Worm (Caenorhabditis elegans): ENCODE data around the gene F41C6.7.

The F41C6.7 gene

ce11 chrX:6905581-6905980 lies 20.5 kb upstream of the F41C6.7 start (continued):
- peak; percentile 55 for TF ChIP-seq nhr-77 (tag; optimal IDR thresholded peaks at IDR 0.05)
- TF ChIP-seq nhr-102 (tag; optimal IDR thresholded peaks at IDR 0.05): peak; percentile 8
- no peak for TF ChIP-seq unc-62 (GFP tag; optimal IDR thresholded peaks at IDR 0.05 in 1 of 2)
- TF ChIP-seq unc-62 (tag; optimal IDR thresholded peaks at IDR 0.05): no peak
- TF ChIP-seq ztf-7 (tag; optimal IDR thresholded peaks at IDR 0.05): peak; percentile 61
- TF ChIP-seq pqm-1 (tag; optimal IDR thresholded peaks at IDR 0.05): peak; percentile 88
- no peak for TF ChIP-seq F44E2.7 (GFP tag; IDR thresholded peaks at IDR 0.05)
- TF ChIP-seq hlh-30 (tag; optimal IDR thresholded peaks at IDR 0.05; ENCODE audit: insufficient read depth): peak; percentile 25
- TF ChIP-seq lin-1 (GFP tag; IDR thresholded peaks at IDR 0.05): 0 out of 2 replicates have a peak, but pooled peaks have one; percentile 13
- TF ChIP-seq mxl-3 (GFP tag; optimal IDR thresholded peaks at IDR 0.05): no peak
- peak; percentile 86 for TF ChIP-seq dve-1 (tag; optimal IDR thresholded peaks at IDR 0.05; ENCODE audit: insufficient read depth)
- no peak for TF ChIP-seq daf-16 (GFP tag; optimal IDR thresholded peaks at IDR 0.05)
- TF ChIP-seq daf-16 (tag; optimal IDR thresholded peaks at IDR 0.05): peak; percentile 78
- TF ChIP-seq set-16 (GFP tag; IDR thresholded peaks at IDR 0.05): no peak
- peak in 1 of 2 experiments; percentile 21 for TF ChIP-seq hif-1 (tag; optimal IDR thresholded peaks at IDR 0.05)

- TF ChIP-seq daf-16 (GFP tag; optimal IDR thresholded peaks at IDR 0.05) (peak in 1 of 2 experiments; percentile 50), daf-16 (tag; optimal IDR thresholded peaks at IDR 0.05) (peak; percentile 47), spr-1 (tag; optimal IDR thresholded peaks at IDR 0.05) (no peak), dve-1 (tag; optimal IDR thresholded peaks at IDR 0.05; ENCODE audit: insufficient read depth) (peak; percentile 40)
Observed at ce11 chrX:6904064-6904771, 19.1 kb upstream of the F41C6.7 start, which contains the start of gene sid-5. Gene sid-5 (plus strand): TSS chrX:6904721.

- TF ChIP-seq ztf-11 (tag; optimal IDR thresholded peaks at IDR 0.05) (no peak), Y48G9A.11 (GFP tag; IDR thresholded peaks at IDR 0.05) (peak; percentile 61; the same call in 1 of the 2 replicates), daf-19 (GFP tag; conservative IDR thresholded peaks at IDR 0.05) (peak; percentile 90), php-3 (GFP tag; IDR thresholded peaks at IDR 0.05) (peak; percentile 75), snpc-4 (tag; optimal IDR thresholded peaks at IDR 0.05) (no peak), zfp-2 (tag; optimal IDR thresholded peaks at IDR 0.05) (peak; percentile 29), lin-29 (GFP tag; IDR thresholded peaks at IDR 0.05) (no peak), lim-7 (GFP tag; IDR thresholded peaks at IDR 0.05) (peak; percentile 79), ceh-44 (GFP tag; IDR thresholded peaks at IDR 0.05) (0 out of 2 replicates have a peak, but pooled peaks have one; percentile 30), fos-1 (tag; optimal IDR thresholded peaks at IDR 0.05) (no peak), D1046.2 (GFP tag; IDR thresholded peaks at IDR 0.05) (peak; percentile 58; the same call in 1 of the 2 replicates), hmg-1.1 (GFP tag; IDR thresholded peaks at IDR 0.05) (peak; percentile 68), nhr-28 (tag; optimal IDR thresholded peaks at IDR 0.05) (peak; percentile 56), dmd-8 (GFP tag; IDR thresholded peaks at IDR 0.05) (peak; percentile 88), pqm-1 (tag; optimal IDR thresholded peaks at IDR 0.05) (no peak), zip-2 (tag; optimal IDR thresholded peaks at IDR 0.05) (peak; percentile 27), nhr-42 (GFP tag; IDR thresholded peaks at IDR 0.05) (no peak), rbr-2 (tag; optimal IDR thresholded peaks at IDR 0.05) (peak; percentile 55), sdz-12 (GFP tag; optimal IDR thresholded peaks at IDR 0.05) (peak; percentile 25), lin-15B (tag; optimal IDR thresholded peaks at IDR 0.05) (no peak), nhr-11 (tag; optimal IDR thresholded peaks at IDR 0.05) (peak; percentile 15), nhr-41 (GFP tag; IDR thresholded peaks at IDR 0.05) (0 out of 2 replicates have a peak, but pooled peaks have one; percentile 17), mdt-29 (GFP tag; IDR thresholded peaks at IDR 0.05) (peak; percentile 62; the same call in 1 of the 2 replicates), nhr-6 (tag; optimal IDR thresholded peaks at IDR 0.05) (peak; percentile 43), Y5F2A.4 (GFP tag; optimal IDR thresholded peaks at IDR 0.05) (peak; percentile 19), zag-1 (tag; optimal IDR thresholded peaks at IDR 0.05) (no peak), unc-130 (GFP tag; optimal IDR thresholded peaks at IDR 0.05) (peak; percentile 23), dve-1 (tag; optimal IDR thresholded peaks at IDR 0.05; ENCODE audit: insufficient read depth) (peak; percentile 63), ctbp-1 (GFP tag; IDR thresholded peaks at IDR 0.05) (peak; percentile 89), madf-5 (GFP tag; IDR thresholded peaks at IDR 0.05) (peak; percentile 64 to 73; a peak in 3 of 4 replicates), T20F7.1 (GFP tag; optimal IDR thresholded peaks at IDR 0.05) (peak; percentile 43), ceh-20 (GFP tag; IDR thresholded peaks at IDR 0.05) (peak; percentile 63; the same call in 1 of the 2 replicates), tra-1 (GFP tag; IDR thresholded peaks at IDR 0.05) (peak; percentile 87)
Observed at ce11 chrX:6902958-6903357, 17.9 kb upstream of the F41C6.7 start.

All from whole organism, L4 larva.